Fruit fly (Drosophila melanogaster) whole organism: ENCODE data around the gene CG13457.

Experiments
- CG8478 ChIP-seq: fragments of >200 bp; optimal IDR thresholded peaks from 2 replicates; lab custom pipeline; 2018; ENCODE audit warnings: inconsistent platforms
- Dll ChIP-seq: fragments of >200 bp; optimal IDR thresholded peaks from 2 replicates; lab custom pipeline; 2017
- EcR ChIP-seq, 2 experiments: fragments of >200 bp; optimal IDR thresholded peaks; 2 replicates each; lab custom pipeline; 2017; ENCODE audit warnings: missing biosample characterization in 2 of 2, missing genetic modification characterization in 2 of 2, missing genetic modification reagents in 2 of 2
- pan ChIP-seq: fragments of >200 bp; optimal IDR thresholded peaks from 2 replicates; lab custom pipeline; 2017
- psq ChIP-seq: fragments of >200 bp; optimal IDR thresholded peaks from 2 replicates; lab custom pipeline; 2017
- usp ChIP-seq: fragments of >200 bp; optimal IDR thresholded peaks from 2 replicates; lab custom pipeline; 2017; ENCODE audit warnings: missing biosample characterization, missing genetic modification characterization, mixed read lengths

- TF ChIP-seq usp (no peak), Dll (lab: Kevin White, UChicago) (no peak), psq (no peak), CG8478 (lab: Kevin White, UChicago) (no peak), pan (lab: Kevin White, UChicago) (no peak), EcR (GFP tag; optimal IDR thresholded peaks at IDR 0.05; lab: Kevin White, UChicago) (no peak)
These were observed at the start of gene CG13457 for dm6 chr3L:15131278-15131677.
